Worm (Caenorhabditis elegans): ENCODE measurements around the gene F26C11.1.
A peak's percentile ranks its signal among the peaks of the same experiment; 100 is the strongest.

F26C11.1 gene

ce11 chrII:9900276-9900675 is 5.7 kb downstream of the F26C11.1 start, which contains the start of gene unc-4:
Gene unc-4 (minus strand): TSS chrII:9900376.
- TF ChIP-seq elt-1 (tag; optimal IDR thresholded peaks at IDR 0.05), result peak; percentile 4
- TF ChIP-seq unc-62 (GFP tag; optimal IDR thresholded peaks at IDR 0.05), result no peak

DNA sequence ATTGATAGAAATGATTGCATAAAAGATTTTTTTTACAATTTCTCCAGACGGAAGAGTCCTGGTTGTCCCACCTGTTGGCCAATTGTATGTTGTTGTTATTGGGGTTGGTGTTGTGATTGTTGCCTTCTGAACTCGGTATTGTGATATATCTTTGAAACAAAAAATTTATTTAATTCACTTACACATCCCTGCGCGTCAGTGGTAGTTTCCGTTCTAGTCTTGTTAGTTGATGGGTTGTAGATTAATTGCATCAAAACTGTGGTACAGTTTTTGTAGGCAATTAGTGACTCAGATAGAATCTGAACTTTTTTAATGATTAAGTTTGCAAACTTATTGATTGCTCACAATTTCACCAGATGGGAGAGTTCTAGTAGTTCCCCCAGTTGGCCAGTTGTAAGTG is 9.9 kb downstream of the F26C11.1 start:
- TF ChIP-seq lsy-12 (tag; optimal IDR thresholded peaks at IDR 0.05) (no peak), daf-12 (tag; optimal IDR thresholded peaks at IDR 0.05) (no peak), snpc-4 (tag; optimal IDR thresholded peaks at IDR 0.05) (no peak), eor-1 (tag; optimal IDR thresholded peaks at IDR 0.05) (no peak), ztf-4 (tag; optimal IDR thresholded peaks at IDR 0.05) (no peak), fkh-10 (GFP tag; optimal IDR thresholded peaks at IDR 0.05) (no peak)

- TF ChIP-seq pha-4 (tag; optimal IDR thresholded peaks at IDR 0.05) (no peak), hmg-11 (tag; optimal IDR thresholded peaks at IDR 0.05) (no peak), daf-12 (tag; optimal IDR thresholded peaks at IDR 0.05) (no peak), fkh-2 (tag; optimal IDR thresholded peaks at IDR 0.05) (no peak), nhr-43 (tag; optimal IDR thresholded peaks at IDR 0.05; ENCODE audit: poor library complexity, severe bottlenecking) (no peak), ama-1 (optimal IDR thresholded peaks at IDR 0.05) (no peak)
Measured at ce11 chrII:9914999-9915398, 20.5 kb downstream of the F26C11.1 start, which contains the start of gene F26C11.3. Gene F26C11.3 (minus strand): TSS chrII:9915099.

DNA sequence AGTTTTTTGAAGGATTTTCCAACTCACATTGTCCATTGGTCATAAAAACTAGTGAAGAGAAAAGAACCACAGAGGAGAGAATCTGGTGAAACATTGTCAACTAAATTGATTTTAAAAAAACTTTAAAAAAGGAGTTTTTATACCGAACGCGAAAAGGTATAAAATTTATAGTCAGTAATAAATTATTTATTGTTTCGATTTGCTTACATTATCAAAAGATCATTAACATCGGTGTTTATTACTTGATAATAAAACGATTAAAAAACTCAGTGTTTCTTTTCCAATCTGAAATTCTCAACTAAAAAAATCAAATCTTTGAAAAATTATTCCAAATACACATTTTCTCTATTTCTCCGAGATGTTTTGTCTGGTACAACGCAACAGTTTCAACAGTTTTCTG is 21.6 kb downstream of the F26C11.1 start, which contains the start of gene F26C11.4:
TSS of gene F26C11.4 (minus strand) at position 101 of the 400 bp plus-strand sequence.
- TF ChIP-seq fkh-2 (tag; optimal IDR thresholded peaks at IDR 0.05) (no peak), nhr-237 (tag; optimal IDR thresholded peaks at IDR 0.05) (no peak), mml-1 (tag; optimal IDR thresholded peaks at IDR 0.05) (no peak), unc-39 (tag; optimal IDR thresholded peaks at IDR 0.05) (no peak), lin-15B (tag; optimal IDR thresholded peaks at IDR 0.05) (no peak), pqm-1 (tag; optimal IDR thresholded peaks at IDR 0.05) (no peak), nhr-12 (tag; optimal IDR thresholded peaks at IDR 0.05) (no peak), lsy-12 (tag; optimal IDR thresholded peaks at IDR 0.05) (no peak)

ce11 chrII:9917904-9918303 is 23.4 kb downstream of the F26C11.1 start, which contains the start of gene C05C10.8:
Gene C05C10.8 (minus strand): TSS chrII:9918004.
- no peak for TF ChIP-seq elt-1 (tag; optimal IDR thresholded peaks at IDR 0.05)
- no peak for TF ChIP-seq nhr-23 (tag; optimal IDR thresholded peaks at IDR 0.05)
- no peak for TF ChIP-seq elt-3 (tag; optimal IDR thresholded peaks at IDR 0.05)
- TF ChIP-seq jun-1 (tag; optimal IDR thresholded peaks at IDR 0.05), result no peak
- TF ChIP-seq skn-1 (tag; optimal IDR thresholded peaks at IDR 0.05), result no peak
- no peak for TF ChIP-seq snpc-4 (tag; optimal IDR thresholded peaks at IDR 0.05)
- TF ChIP-seq unc-39 (tag; optimal IDR thresholded peaks at IDR 0.05), result no peak
- TF ChIP-seq ceh-9 (tag; optimal IDR thresholded peaks at IDR 0.05), result no peak
- TF ChIP-seq nhr-237 (tag; optimal IDR thresholded peaks at IDR 0.05), result no peak
- no peak for TF ChIP-seq nhr-43 (tag; optimal IDR thresholded peaks at IDR 0.05; ENCODE audit: poor library complexity, severe bottlenecking)
- TF ChIP-seq nhr-76 (tag; optimal IDR thresholded peaks at IDR 0.05), result no peak
- no peak for TF ChIP-seq elt-2 (tag; optimal IDR thresholded peaks at IDR 0.05)
- no peak for TF ChIP-seq tbx-2 (tag; optimal IDR thresholded peaks at IDR 0.05)
- TF ChIP-seq lsy-12 (tag; optimal IDR thresholded peaks at IDR 0.05), result no peak
- TF ChIP-seq nhr-12 (tag; optimal IDR thresholded peaks at IDR 0.05), result no peak

DNA sequence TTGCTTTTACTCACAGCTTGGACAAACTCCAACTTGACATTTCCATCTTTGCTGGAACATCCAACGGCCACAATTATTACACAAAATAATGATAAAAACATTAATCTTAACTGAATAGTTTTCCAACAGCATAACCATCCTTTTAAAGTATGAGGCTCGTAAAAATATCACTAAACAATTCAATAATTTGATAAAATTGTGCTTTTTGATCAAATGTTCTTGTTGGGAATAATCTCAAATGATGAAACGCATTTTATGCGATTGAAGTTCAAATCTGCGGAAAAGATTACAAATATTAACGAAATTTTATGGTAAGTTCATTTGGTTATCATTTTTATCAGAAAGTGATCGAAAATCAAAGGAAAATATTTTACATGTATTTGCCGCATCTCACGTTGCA is 25.9 kb downstream of the F26C11.1 start, which contains the start of gene pho-10:
TSS of gene pho-10 (minus strand) at position 101 of the 400 bp plus-strand sequence.
- TF ChIP-seq aly-2 (tag; optimal IDR thresholded peaks at IDR 0.05) (no peak), elt-2 (tag; optimal IDR thresholded peaks at IDR 0.05) (no peak), egl-5 (tag; optimal IDR thresholded peaks at IDR 0.05) (no peak), zag-1 (tag; optimal IDR thresholded peaks at IDR 0.05) (no peak), mml-1 (tag; optimal IDR thresholded peaks at IDR 0.05) (no peak), mdl-1 (tag; optimal IDR thresholded peaks at IDR 0.05) (no peak), elt-3 (tag; optimal IDR thresholded peaks at IDR 0.05) (no peak), ceh-28 (tag; optimal IDR thresholded peaks at IDR 0.05) (no peak), daf-12 (tag; optimal IDR thresholded peaks at IDR 0.05) (no peak), nhr-67 (tag; optimal IDR thresholded peaks at IDR 0.05) (no peak), nhr-12 (tag; optimal IDR thresholded peaks at IDR 0.05) (no peak), nfya-1 (tag; optimal IDR thresholded peaks at IDR 0.05; ENCODE audit: insufficient read depth) (no peak)

Data from whole organism, L3 larva.